Worm (Caenorhabditis elegans) whole organism, young adult: ENCODE results near the gene ckr-2.

Experiments
- C06A6.2 ChIP-seq: fragments of 200-800 bp; sonication (Bioruptor generic); conservative IDR thresholded peaks from 2 replicates; pipeline ENCODE4 v1.3.6; 2022; ENCODE audit warnings: missing genetic modification characterization, missing compliant biosample characterization
- D2030.7 ChIP-seq: fragments of 200-800 bp; sonication (Bioruptor generic); IDR thresholded peaks from 2 replicates; pipeline ENCODE4 v1.3.6; 2022; ENCODE audit warnings: missing genetic modification reagents, missing genetic modification characterization, missing compliant biosample characterization
- F10E7.11 ChIP-seq: sonication (generic microtip); optimal IDR thresholded peaks from 2 replicates; lab custom pipeline; 2017; ENCODE audit warnings: mild to moderate bottlenecking, missing genetic modification characterization, moderate library complexity, missing compliant biosample characterization
- F23B12.7 ChIP-seq: sonication (generic microtip); optimal IDR thresholded peaks from 2 replicates; lab custom pipeline; 2017; ENCODE audit warnings: missing genetic modification characterization, mild to moderate bottlenecking, missing compliant biosample characterization, antibody characterized with exemption, moderate library complexity; ENCODE audit not compliant: insufficient read depth
- F39B2.1 ChIP-seq: fragments of 200-800 bp; sonication (Bioruptor generic); IDR thresholded peaks from 2 replicates; pipeline ENCODE4 v1.3.6; 2022; ENCODE audit warnings: missing genetic modification reagents, missing genetic modification characterization, missing compliant biosample characterization
- F49E8.2 ChIP-seq: sonication (generic microtip); optimal IDR thresholded peaks from 3 replicates; lab custom pipeline; 2017; ENCODE audit warnings: missing genetic modification characterization, mild to moderate bottlenecking, missing compliant biosample characterization, antibody characterized with exemption, moderate library complexity; ENCODE audit not compliant: insufficient read depth
- F55B11.4 ChIP-seq: sonication (generic microtip); optimal IDR thresholded peaks from 2 replicates; lab custom pipeline; 2016; ENCODE audit warnings: missing compliant biosample characterization, missing genetic modification characterization, borderline replicate concordance; ENCODE audit not compliant: insufficient read depth
- K11D2.4 ChIP-seq: fragments of 200-800 bp; sonication (Bioruptor generic); IDR thresholded peaks from 2 replicates; pipeline ENCODE4 v1.3.6; 2022; ENCODE audit warnings: missing genetic modification reagents, missing genetic modification characterization, missing compliant biosample characterization
- T07F8.4 ChIP-seq: sonication (generic microtip); optimal IDR thresholded peaks from 2 replicates; lab custom pipeline; 2016; ENCODE audit warnings: mild to moderate bottlenecking, missing genetic modification characterization, moderate library complexity, missing compliant biosample characterization
- T26A5.8 ChIP-seq: sonication (generic microtip); optimal IDR thresholded peaks from 2 replicates; lab custom pipeline; 2016; ENCODE audit warnings: missing genetic modification characterization, missing compliant biosample characterization
- Y53G8AR.9 ChIP-seq: fragments of 200-800 bp; sonication (Bioruptor generic); conservative IDR thresholded peaks from 2 replicates; pipeline ENCODE4 v1.3.6; 2022; ENCODE audit warnings: missing genetic modification reagents, missing genetic modification characterization, missing compliant biosample characterization
- Y56A3A.18 ChIP-seq: fragments of 200-800 bp; sonication (Bioruptor generic); IDR thresholded peaks from 2 replicates; pipeline ENCODE4 v1.3.6; 2022; ENCODE audit warnings: missing genetic modification reagents, missing genetic modification characterization, missing compliant biosample characterization
- Y67H2A.10 ChIP-seq: fragments of 200-800 bp; sonication (Bioruptor generic); conservative IDR thresholded peaks from 2 replicates; pipeline ENCODE4 v1.3.6; 2022; ENCODE audit warnings: missing genetic modification reagents, missing genetic modification characterization, missing compliant biosample characterization
- aptf-3 ChIP-seq: fragments of 200-800 bp; sonication (Bioruptor generic); IDR thresholded peaks from 2 replicates; pipeline ENCODE4 v1.3.6; 2022; ENCODE audit warnings: missing genetic modification characterization, missing compliant biosample characterization
- cebp-1 ChIP-seq, 2 experiments: fragments of 200-800 bp in 1 of 2; sonication (Bioruptor generic) in 1 of 2; sonication (generic microtip) in 1 of 2; IDR thresholded peaks in 1 of 2; optimal IDR thresholded peaks in 1 of 2; 2 replicates each; pipeline versions ENCODE4 v1.3.6 to Lab custom; 2017 to 2022; ENCODE audit warnings: missing compliant biosample characterization in 2 of 2, missing genetic modification characterization in 2 of 2, mild to moderate bottlenecking in 1 of 2, missing genetic modification reagents in 1 of 2, moderate library complexity in 1 of 2
- die-1 ChIP-seq: sonication (generic microtip); optimal IDR thresholded peaks from 2 replicates; lab custom pipeline; 2016; ENCODE audit warnings: missing genotype, mild to moderate bottlenecking, missing genetic modification characterization, missing compliant biosample characterization
- dox-1 ChIP-seq: fragments of 200-800 bp; sonication (Bioruptor generic); IDR thresholded peaks from 2 replicates; pipeline ENCODE4 v1.3.6; 2022; ENCODE audit warnings: missing genetic modification reagents, missing genetic modification characterization, missing compliant biosample characterization
- dpl-1 ChIP-seq: fragments of 150-350 bp; optimal IDR thresholded peaks from 2 replicates; lab custom pipeline; 2014; ENCODE audit warnings: missing biosample characterization, missing genetic modification reagents, missing genetic modification characterization
- egl-44 ChIP-seq: fragments of 200-800 bp; sonication (Bioruptor generic); IDR thresholded peaks from 2 replicates; pipeline ENCODE4 v1.3.6; 2022; ENCODE audit warnings: missing genetic modification reagents, missing genetic modification characterization, missing compliant biosample characterization
- egrh-3 ChIP-seq: fragments of 200-800 bp; sonication (Bioruptor generic); IDR thresholded peaks from 2 replicates; pipeline ENCODE4 v1.3.6; 2022; ENCODE audit warnings: missing genetic modification reagents, missing genetic modification characterization, missing compliant biosample characterization
- gei-17 ChIP-seq: fragments of 200-800 bp; sonication (Bioruptor generic); optimal IDR thresholded peaks from 2 replicates; lab custom pipeline; 2018; ENCODE audit warnings: mild to moderate bottlenecking, missing genetic modification characterization, missing compliant biosample characterization
- him-1 ChIP-seq: sonication (generic microtip); optimal IDR thresholded peaks from 2 replicates; lab custom pipeline; 2016; ENCODE audit warnings: missing genotype, missing genetic modification reagents, missing genetic modification characterization, missing compliant biosample characterization
- hlh-26 ChIP-seq: fragments of 200-800 bp; sonication (Bioruptor generic); conservative IDR thresholded peaks from 2 replicates; pipeline ENCODE4 v1.3.6; 2022; ENCODE audit warnings: missing genetic modification reagents, missing genetic modification characterization, missing compliant biosample characterization
- hrde-1 ChIP-seq: sonication (generic microtip); optimal IDR thresholded peaks from 2 replicates; lab custom pipeline; 2016; ENCODE audit warnings: missing genetic modification characterization, mild to moderate bottlenecking, missing compliant biosample characterization, moderate library complexity, missing genotype, missing genetic modification reagents, borderline replicate concordance
- hsf-1 ChIP-seq: fragments of 200-800 bp; sonication (Bioruptor generic); IDR thresholded peaks from 2 replicates; pipeline ENCODE4 v1.3.6; 2022; ENCODE audit warnings: missing genetic modification reagents, missing genetic modification characterization, missing compliant biosample characterization
- lin-40 ChIP-seq: sonication (generic microtip); optimal IDR thresholded peaks from 2 replicates; lab custom pipeline; 2016; ENCODE audit warnings: missing genetic modification characterization, mild to moderate bottlenecking, missing compliant biosample characterization, missing genotype, missing genetic modification reagents
- madf-8 ChIP-seq: fragments of 200-800 bp; sonication (Bioruptor generic); conservative IDR thresholded peaks from 2 replicates; pipeline ENCODE4 v1.3.6; 2022; ENCODE audit warnings: missing genetic modification reagents, missing genetic modification characterization, missing compliant biosample characterization
- mxl-1 ChIP-seq: sonication (generic microtip); optimal IDR thresholded peaks from 2 replicates; lab custom pipeline; 2016; ENCODE audit warnings: missing genetic modification characterization, missing compliant biosample characterization
- nfya-1 ChIP-seq: sonication (generic microtip); optimal IDR thresholded peaks from 2 replicates; lab custom pipeline; 2017; ENCODE audit warnings: antibody characterized with exemption, missing compliant biosample characterization, missing genetic modification characterization, borderline replicate concordance; ENCODE audit not compliant: insufficient read depth
- rec-8 ChIP-seq, 2 experiments: sonication (generic microtip); optimal IDR thresholded peaks; 2 replicates each; lab custom pipeline; 2016; ENCODE audit warnings: mild to moderate bottlenecking in 2 of 2, missing genetic modification characterization in 2 of 2, missing genetic modification reagents in 2 of 2, missing genotype in 2 of 2, missing biosample characterization in 1 of 2, missing compliant biosample characterization in 1 of 2, moderate library complexity in 1 of 2
- snpc-3.4 ChIP-seq: sonication (generic microtip); optimal IDR thresholded peaks from 2 replicates; lab custom pipeline; 2017; ENCODE audit warnings: missing genetic modification characterization, mild to moderate bottlenecking, missing compliant biosample characterization, antibody characterized with exemption, moderate library complexity, missing genotype, missing genetic modification reagents
- zim-3 ChIP-seq: sonication (generic microtip); optimal IDR thresholded peaks from 2 replicates; lab custom pipeline; 2017; ENCODE audit warnings: mild to moderate bottlenecking, missing genetic modification characterization, moderate library complexity, missing compliant biosample characterization
- ztf-22 ChIP-seq: fragments of 200-800 bp; sonication (Bioruptor generic); optimal IDR thresholded peaks from 2 replicates; lab custom pipeline; 2018; ENCODE audit warnings: mild to moderate bottlenecking, missing genetic modification characterization, moderate library complexity, missing compliant biosample characterization
- ztf-26 ChIP-seq: sonication (generic microtip); optimal IDR thresholded peaks from 2 replicates; lab custom pipeline; 2017; ENCODE audit warnings: missing genetic modification characterization, missing compliant biosample characterization

The ckr-2 gene

ce11 chrIII:2030776-2031565 is 9.6 kb upstream of the ckr-2 start (continued):
- no peak for TF ChIP-seq Y67H2A.10 (GFP tag; lab: Robert Waterston, UW)
- TF ChIP-seq C06A6.2 (GFP tag; lab: Robert Waterston, UW): no peak
- no peak for TF ChIP-seq ztf-26 (tag; lab: Kevin White, UChicago)
- no peak for TF ChIP-seq F55B11.4 (tag; lab: Kevin White, UChicago)
- TF ChIP-seq mxl-1 (tag; lab: Kevin White, UChicago): peak; percentile 69
- TF ChIP-seq T07F8.4 (tag; lab: Kevin White, UChicago): peak; percentile 27
- TF ChIP-seq Y56A3A.18 (GFP tag; lab: Robert Waterston, UW): no peak
- TF ChIP-seq F23B12.7 (tag; lab: Kevin White, UChicago): no peak

ce11 chrIII:2027517-2027916 is 6.1 kb upstream of the ckr-2 start:
- TF ChIP-seq hsf-1 (no peak), snpc-3.4 (tag; lab: Kevin White, UChicago) (no peak), F49E8.2 (tag; lab: Kevin White, UChicago) (no peak), F39B2.1 (GFP tag; lab: Robert Waterston, UW) (no peak), cebp-1 (GFP tag; IDR thresholded peaks at IDR 0.05; lab: Robert Waterston, UW) (no peak), cebp-1 (tag; optimal IDR thresholded peaks at IDR 0.05; lab: Kevin White, UChicago) (no peak)

- no peak for TF ChIP-seq him-1 (tag; lab: Kevin White, UChicago)
- no peak for TF ChIP-seq dpl-1 (GFP tag; lab: Kevin White, UChicago)
- TF ChIP-seq F23B12.7 (tag; lab: Kevin White, UChicago): no peak
- TF ChIP-seq C06A6.2 (GFP tag; lab: Robert Waterston, UW): no peak
- TF ChIP-seq madf-8: no peak
- TF ChIP-seq zim-3 (tag; lab: Kevin White, UChicago): no peak
- TF ChIP-seq snpc-3.4 (tag; lab: Kevin White, UChicago): no peak
- no peak for TF ChIP-seq hlh-26 (GFP tag; lab: Robert Waterston, UW)
- no peak for TF ChIP-seq D2030.7
Measured at ce11 chrIII:2015494-2015893, 5.9 kb downstream of the ckr-2 start.

ce11 chrIII:2013156-2013854 is 8.1 kb downstream of the ckr-2 start:
- TF ChIP-seq aptf-3 (GFP tag; lab: Robert Waterston, UW) (0 out of 2 replicates have a peak, but pooled peaks have one; percentile 23), die-1 (no peak)

- TF ChIP-seq nfya-1 (tag; lab: Kevin White, UChicago) (no peak), dox-1 (no peak), egrh-3 (GFP tag; lab: Robert Waterston, UW) (no peak), gei-17 (no peak), T26A5.8 (tag; lab: Kevin White, UChicago) (no peak), hsf-1 (no peak), egl-44 (GFP tag; lab: Robert Waterston, UW) (no peak), Y53G8AR.9 (GFP tag; lab: Robert Waterston, UW) (no peak), lin-40 (no peak), snpc-3.4 (tag; lab: Kevin White, UChicago) (no peak), K11D2.4 (no peak), F10E7.11 (no peak), ztf-22 (GFP tag; lab: Kevin White, UChicago) (no peak), hrde-1 (tag; lab: Kevin White, UChicago) (no peak), rec-8 (tag; optimal IDR thresholded peaks at IDR 0.05; lab: Kevin White, UChicago) (no peak)
- TF ChIP-seq, all 124 proteins: peak for 0
Measured at ce11 chrIII:2012561-2012960, 8.8 kb downstream of the ckr-2 start.
